Worm (Caenorhabditis elegans): Measurements from ENCODE around the gene ZK1307.2.
A peak's percentile ranks its signal among the peaks of the same experiment; 100 is the strongest.

The ZK1307.2 gene

DNA sequence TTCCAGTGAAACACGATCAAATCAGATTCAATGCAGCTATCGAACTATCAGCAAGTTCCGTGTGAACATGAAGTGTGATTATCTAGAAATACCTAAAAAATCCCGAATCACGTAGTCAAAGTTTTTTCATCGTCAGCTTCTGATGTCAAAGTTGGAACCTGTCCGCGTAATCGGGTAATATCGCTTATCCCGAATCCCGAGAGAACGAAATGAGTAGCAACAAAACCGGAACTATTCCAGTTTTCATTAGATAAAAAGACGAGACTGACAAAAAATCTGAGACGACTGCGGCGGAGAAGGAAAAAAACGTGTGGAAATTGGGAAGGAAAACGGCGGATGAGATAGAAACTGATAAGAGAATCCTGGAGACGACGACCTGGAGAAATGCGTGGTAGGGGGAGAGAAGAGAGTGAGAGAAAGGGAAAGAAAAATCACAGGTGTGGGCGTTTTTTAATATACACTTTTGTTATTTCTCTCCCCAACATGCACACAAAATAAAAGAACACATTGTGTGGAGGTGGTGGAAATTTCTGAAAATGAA, 33.7 kb downstream of the ZK1307.2 start (continued):
- TF ChIP-seq mdt-29 (GFP tag; IDR thresholded peaks at IDR 0.05) (no peak), hlh-30 (tag; optimal IDR thresholded peaks at IDR 0.05; ENCODE audit: insufficient read depth) (peak; percentile 34), vab-7 (GFP tag; IDR thresholded peaks at IDR 0.05) (no peak), tag-97 (GFP tag; IDR thresholded peaks at IDR 0.05) (no peak), dve-1 (tag; optimal IDR thresholded peaks at IDR 0.05; ENCODE audit: insufficient read depth) (peak; percentile 3), mep-1 (tag; optimal IDR thresholded peaks at IDR 0.05) (no peak), nhr-237 (tag; optimal IDR thresholded peaks at IDR 0.05) (no peak), saeg-2 (GFP tag; IDR thresholded peaks at IDR 0.05) (no peak), ztf-11 (tag; optimal IDR thresholded peaks at IDR 0.05) (no peak), dmd-9 (GFP tag; IDR thresholded peaks at IDR 0.05) (no peak), nhr-10 (tag; optimal IDR thresholded peaks at IDR 0.05) (no peak), lin-38 (GFP tag; IDR thresholded peaks at IDR 0.05) (peak; percentile 7; the same call in 1 of the 2 replicates), pqm-1 (tag; optimal IDR thresholded peaks at IDR 0.05) (peak; percentile 41), fos-1 (tag; optimal IDR thresholded peaks at IDR 0.05) (no peak), mxl-3 (GFP tag; optimal IDR thresholded peaks at IDR 0.05) (peak; percentile 48), cey-2 (tag; optimal IDR thresholded peaks at IDR 0.05; ENCODE audit: borderline replicate concordance, insufficient read depth) (no peak), unc-130 (GFP tag; optimal IDR thresholded peaks at IDR 0.05) (no peak), php-3 (GFP tag; IDR thresholded peaks at IDR 0.05) (no peak), nhr-28 (tag; optimal IDR thresholded peaks at IDR 0.05) (peak; percentile 66), duxl-1 (tag; optimal IDR thresholded peaks at IDR 0.05; ENCODE audit: poor library complexity) (no peak), hlh-11 (tag; optimal IDR thresholded peaks at IDR 0.05) (peak; percentile 75)

DNA sequence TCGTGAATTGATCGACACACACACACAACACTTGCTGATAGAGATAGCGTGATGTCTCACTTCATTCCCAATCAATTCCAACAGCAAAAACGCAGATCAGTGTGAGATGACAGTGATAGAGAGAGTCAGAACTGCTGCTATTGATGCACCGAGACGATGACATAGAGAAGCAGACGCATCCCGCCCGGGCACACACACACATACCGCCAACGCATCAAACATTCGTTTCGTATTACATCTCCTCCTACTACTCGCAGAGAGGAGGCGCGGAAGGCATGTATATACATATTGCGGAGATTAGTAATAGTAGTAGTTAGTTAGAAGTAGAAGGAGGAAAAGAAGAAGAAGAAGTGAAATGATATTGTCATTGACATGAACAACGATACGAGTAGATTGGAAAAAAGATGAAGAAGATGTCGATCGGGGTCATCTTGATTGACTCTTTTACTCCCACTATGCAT, 34.3 kb downstream of the ZK1307.2 start:
- TF ChIP-seq jun-1 (tag; optimal IDR thresholded peaks at IDR 0.05), result no peak
- TF ChIP-seq sdz-12 (GFP tag; optimal IDR thresholded peaks at IDR 0.05), result no peak
- TF ChIP-seq saeg-2 (GFP tag; IDR thresholded peaks at IDR 0.05), result 0 out of 2 replicates have a peak, but pooled peaks have one; percentile 18
- TF ChIP-seq dve-1 (tag; optimal IDR thresholded peaks at IDR 0.05; ENCODE audit: insufficient read depth), result peak; percentile 66
- no peak for TF ChIP-seq nhr-237 (tag; optimal IDR thresholded peaks at IDR 0.05)
- TF ChIP-seq ctbp-1 (GFP tag; IDR thresholded peaks at IDR 0.05), result no peak
- peak; percentile 56; the same call in 1 of the 2 replicates for TF ChIP-seq lin-1 (GFP tag; IDR thresholded peaks at IDR 0.05)
- TF ChIP-seq D1046.2 (GFP tag; IDR thresholded peaks at IDR 0.05), result no peak
- TF ChIP-seq T26A8.4 (GFP tag; IDR thresholded peaks at IDR 0.05), result peak; percentile 33
- TF ChIP-seq mxl-3 (GFP tag; optimal IDR thresholded peaks at IDR 0.05), result peak; percentile 94
- TF ChIP-seq mes-2 (tag; optimal IDR thresholded peaks at IDR 0.05; ENCODE audit: poor library complexity, severe bottlenecking), result peak; percentile 39
- TF ChIP-seq nhr-10 (tag; optimal IDR thresholded peaks at IDR 0.05), result no peak
- no peak for TF ChIP-seq ZK337.2 (GFP tag; IDR thresholded peaks at IDR 0.05)
- peak; percentile 76 for TF ChIP-seq dmd-6 (GFP tag; IDR thresholded peaks at IDR 0.05)
- no peak for TF ChIP-seq ztf-7 (tag; optimal IDR thresholded peaks at IDR 0.05)
- no peak for TF ChIP-seq aly-2 (tag; optimal IDR thresholded peaks at IDR 0.05)
- peak; percentile 43 for TF ChIP-seq T20F7.1 (GFP tag; optimal IDR thresholded peaks at IDR 0.05)
- no peak for TF ChIP-seq ces-1 (GFP tag; optimal IDR thresholded peaks at IDR 0.05)
- TF ChIP-seq daf-19 (GFP tag; conservative IDR thresholded peaks at IDR 0.05), result no peak
- TF ChIP-seq snpc-1.2 (GFP tag; IDR thresholded peaks at IDR 0.05), result no peak
- no peak for TF ChIP-seq nhr-76 (tag; optimal IDR thresholded peaks at IDR 0.05)
- TF ChIP-seq Y105C5A.15 (GFP tag; IDR thresholded peaks at IDR 0.05), result no peak
- no peak for TF ChIP-seq lim-7 (GFP tag; IDR thresholded peaks at IDR 0.05)
- TF ChIP-seq arid-1 (GFP tag; conservative IDR thresholded peaks at IDR 0.05), result no peak
- peak; percentile 75 for TF ChIP-seq mep-1 (tag; optimal IDR thresholded peaks at IDR 0.05)
- no peak for TF ChIP-seq fos-1 (tag; optimal IDR thresholded peaks at IDR 0.05)
- no peak for TF ChIP-seq zip-11 (GFP tag; IDR thresholded peaks at IDR 0.05)
- peak in 1 of 2 experiments; percentile 42 for TF ChIP-seq unc-62 (GFP tag; optimal IDR thresholded peaks at IDR 0.05 in 1 of 2)
- TF ChIP-seq unc-62 (tag; optimal IDR thresholded peaks at IDR 0.05), result no peak
- TF ChIP-seq lin-15B (tag; optimal IDR thresholded peaks at IDR 0.05), result no peak
- TF ChIP-seq nhr-77 (tag; optimal IDR thresholded peaks at IDR 0.05), result peak; percentile 3
- TF ChIP-seq attf-4 (tag; optimal IDR thresholded peaks at IDR 0.05), result no peak
- TF ChIP-seq zag-1 (tag; optimal IDR thresholded peaks at IDR 0.05), result no peak
- no peak for TF ChIP-seq zfp-2 (tag; optimal IDR thresholded peaks at IDR 0.05)
- TF ChIP-seq lin-39 (tag; optimal IDR thresholded peaks at IDR 0.05), result no peak
